Worm (Caenorhabditis elegans) whole organism, mixed stage, embryonic: Measurements from ENCODE around the gene ceeh-1.

Source experiments
- bed-3 ChIP-seq: fragments of 200-800 bp; sonication (Bioruptor generic); optimal IDR thresholded peaks from 3 replicates; lab custom pipeline; 2018; ENCODE audit warnings: mild to moderate bottlenecking, missing genetic modification characterization, moderate library complexity, missing compliant biosample characterization
- blmp-1 ChIP-seq: fragments of 150-350 bp; optimal IDR thresholded peaks from 2 replicates; lab custom pipeline; 2014; ENCODE audit warnings: missing biosample characterization, missing genetic modification characterization
- ceh-43 ChIP-seq: fragments of 200-800 bp; sonication (Bioruptor generic); optimal IDR thresholded peaks from 2 replicates; lab custom pipeline; 2018; ENCODE audit warnings: mild to moderate bottlenecking, missing genetic modification characterization, moderate library complexity, missing compliant biosample characterization
- ceh-83 ChIP-seq: fragments of 200-800 bp; sonication (Bioruptor generic); optimal IDR thresholded peaks from 2 replicates; lab custom pipeline; 2018; ENCODE audit warnings: mild to moderate bottlenecking, missing genetic modification characterization, missing compliant biosample characterization
- ces-1 ChIP-seq: fragments of 150-350 bp; optimal IDR thresholded peaks from 2 replicates; lab custom pipeline; 2014; ENCODE audit warnings: missing biosample characterization, missing genetic modification reagents, missing genetic modification characterization
- cnd-1 ChIP-seq: fragments of 200-800 bp; sonication (Bioruptor generic); optimal IDR thresholded peaks from 2 replicates; lab custom pipeline; 2018; ENCODE audit warnings: mild to moderate bottlenecking, missing genetic modification characterization, missing compliant biosample characterization
- elt-1 ChIP-seq: sonication (generic microtip); optimal IDR thresholded peaks from 2 replicates; lab custom pipeline; 2017; ENCODE audit warnings: missing genetic modification characterization, mild to moderate bottlenecking, missing compliant biosample characterization, antibody characterized with exemption, moderate library complexity, borderline replicate concordance; ENCODE audit not compliant: insufficient read depth
- ham-2 ChIP-seq: fragments of 200-800 bp; sonication (Bioruptor generic); optimal IDR thresholded peaks from 2 replicates; lab custom pipeline; 2018; ENCODE audit warnings: mild to moderate bottlenecking, missing genetic modification characterization, missing compliant biosample characterization
- lin-13 ChIP-seq: fragments of 150-350 bp; optimal IDR thresholded peaks from 2 replicates; lab custom pipeline; 2014; ENCODE audit warnings: missing biosample characterization, missing genetic modification characterization
- lsy-2 ChIP-seq: fragments of 150-350 bp; optimal IDR thresholded peaks from 2 replicates; lab custom pipeline; 2014; ENCODE audit warnings: missing biosample characterization, missing genetic modification characterization
- mab-5 ChIP-seq: fragments of 150-350 bp; optimal IDR thresholded peaks from 2 replicates; lab custom pipeline; 2014; ENCODE audit warnings: missing biosample characterization, missing genetic modification characterization
- mep-1 ChIP-seq: fragments of 150-350 bp; optimal IDR thresholded peaks from 2 replicates; lab custom pipeline; 2017; ENCODE audit warnings: missing biosample characterization, missing genetic modification reagents, missing genetic modification characterization, inconsistent platforms
- mls-2 ChIP-seq: sonication (generic microtip); optimal IDR thresholded peaks from 2 replicates; lab custom pipeline; 2016; ENCODE audit warnings: mild to moderate bottlenecking, missing genetic modification characterization, moderate library complexity, missing compliant biosample characterization
- nhr-12 ChIP-seq: fragments of 150-350 bp; optimal IDR thresholded peaks from 2 replicates; lab custom pipeline; 2014; ENCODE audit warnings: missing biosample characterization, missing genetic modification characterization
- nhr-28 ChIP-seq: fragments of 150-350 bp; optimal IDR thresholded peaks from 2 replicates; lab custom pipeline; 2014; ENCODE audit warnings: missing biosample characterization, missing genetic modification characterization
- nhr-76 ChIP-seq: sonication (generic microtip); optimal IDR thresholded peaks from 2 replicates; lab custom pipeline; 2017; ENCODE audit warnings: missing biosample characterization, missing genetic modification characterization
- unc-120 ChIP-seq: sonication (generic microtip); optimal IDR thresholded peaks from 2 replicates; lab custom pipeline; 2017; ENCODE audit warnings: missing genetic modification characterization, missing compliant biosample characterization; ENCODE audit not compliant: poor library complexity, severe bottlenecking
- unc-39 ChIP-seq: fragments of 150-350 bp; optimal IDR thresholded peaks from 2 replicates; lab custom pipeline; 2014; ENCODE audit warnings: missing biosample characterization, missing genetic modification characterization
- zip-8 ChIP-seq: fragments of 150-350 bp; optimal IDR thresholded peaks from 2 replicates; lab custom pipeline; 2014; ENCODE audit warnings: missing biosample characterization, missing genetic modification characterization

ceeh-1 gene

DNA sequence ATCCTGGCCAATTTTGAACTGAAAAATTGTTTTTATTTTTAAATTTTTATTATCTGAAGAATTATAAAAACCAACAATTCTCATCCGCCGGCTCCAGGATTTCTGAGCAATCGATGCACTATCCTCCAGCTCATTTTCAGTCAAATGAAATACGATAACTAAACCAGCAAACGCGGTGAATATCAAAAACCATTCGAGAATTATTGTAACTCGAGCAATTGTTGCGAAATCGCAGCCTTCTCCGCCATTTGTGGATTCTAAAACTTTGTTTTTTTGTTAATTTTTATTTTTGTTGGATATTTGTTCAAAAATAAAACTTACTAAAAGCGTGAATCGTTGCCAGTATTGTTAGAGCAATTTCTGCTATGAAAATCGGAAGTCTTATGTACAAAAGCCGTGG, 49.6 kb downstream of the ceeh-1 start:
- TF ChIP-seq unc-39 (tag; lab: Kevin White, UChicago) (no peak), ces-1 (GFP tag; lab: Kevin White, UChicago) (no peak), mab-5 (no peak), ceh-43 (GFP tag; lab: Kevin White, UChicago) (no peak), nhr-76 (tag; lab: Kevin White, UChicago) (no peak), mep-1 (tag; lab: Kevin White, UChicago) (no peak), bed-3 (GFP tag; lab: Kevin White, UChicago) (no peak), ceh-83 (GFP tag; lab: Kevin White, UChicago) (no peak), blmp-1 (no peak), unc-120 (tag; lab: Kevin White, UChicago) (no peak), cnd-1 (tag; lab: Kevin White, UChicago) (no peak), elt-1 (no peak), nhr-12 (tag; lab: Kevin White, UChicago) (no peak), nhr-28 (tag; lab: Kevin White, UChicago) (no peak), lin-13 (no peak), zip-8 (tag; lab: Kevin White, UChicago) (no peak), ham-2 (no peak), lsy-2 (tag; lab: Kevin White, UChicago) (no peak), mls-2 (tag; lab: Kevin White, UChicago) (no peak)
- TF ChIP-seq, all 35 proteins: peak for 0

DNA sequence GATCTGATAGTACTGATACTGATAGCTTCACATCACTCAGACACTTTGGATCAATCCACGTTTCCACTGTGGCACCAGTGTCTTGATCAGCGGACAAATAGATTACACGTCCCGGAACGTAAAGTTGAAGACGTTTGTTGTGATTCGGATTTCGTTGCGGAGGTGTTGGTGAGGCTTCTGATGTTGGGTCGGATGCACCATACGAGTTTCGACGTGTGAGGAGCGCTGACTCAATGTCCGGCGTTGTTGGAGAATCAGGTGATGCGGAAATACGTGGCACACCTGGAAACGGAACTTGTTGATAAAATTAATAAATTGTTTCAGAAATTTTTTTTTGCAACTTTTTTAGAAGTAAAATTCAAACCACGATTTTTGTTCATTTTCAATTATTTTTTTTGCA, 53.3 kb downstream of the ceeh-1 start, which contains the start of gene alh-11:
Gene alh-11, minus strand, starts transcription at position 101 of the 400 bp plus-strand sequence.
- TF ChIP-seq elt-1 = no peak
- TF ChIP-seq, all 35 proteins: peak for 0
